Worm (Caenorhabditis elegans): Measurements from ENCODE around the gene ras-2.
A peak's percentile ranks its signal among the peaks of the same experiment; 100 is the strongest.

The ras-2 gene

DNA sequence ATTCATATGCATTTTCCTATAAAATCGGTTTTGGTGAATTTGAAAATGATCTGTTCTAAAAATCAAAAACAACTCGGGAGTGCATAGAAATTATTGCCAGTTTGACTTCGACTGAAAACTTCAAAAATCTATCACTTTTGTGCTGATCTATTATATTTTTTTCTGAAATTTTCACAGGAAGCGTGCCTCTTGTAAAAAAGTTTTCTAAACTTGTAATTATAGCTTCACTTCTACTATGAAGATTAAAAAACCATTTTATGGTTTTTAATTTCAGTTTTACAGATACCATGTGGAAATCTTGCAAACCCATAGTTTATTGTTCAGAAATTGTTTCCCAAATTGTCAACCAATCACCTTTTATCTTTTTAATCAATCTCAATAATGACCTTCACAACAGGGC is 5.8 kb downstream of the ras-2 start, which contains the start of gene F17C8.9:
Gene F17C8.9, plus strand, starts transcription at position 301 of the 400 bp plus-strand sequence.
- TF ChIP-seq lin-13 (GFP tag; optimal IDR thresholded peaks at IDR 0.05) (no peak), egl-27 (tag; optimal IDR thresholded peaks at IDR 0.05) (no peak), unc-39 (tag; optimal IDR thresholded peaks at IDR 0.05) (no peak)

DNA sequence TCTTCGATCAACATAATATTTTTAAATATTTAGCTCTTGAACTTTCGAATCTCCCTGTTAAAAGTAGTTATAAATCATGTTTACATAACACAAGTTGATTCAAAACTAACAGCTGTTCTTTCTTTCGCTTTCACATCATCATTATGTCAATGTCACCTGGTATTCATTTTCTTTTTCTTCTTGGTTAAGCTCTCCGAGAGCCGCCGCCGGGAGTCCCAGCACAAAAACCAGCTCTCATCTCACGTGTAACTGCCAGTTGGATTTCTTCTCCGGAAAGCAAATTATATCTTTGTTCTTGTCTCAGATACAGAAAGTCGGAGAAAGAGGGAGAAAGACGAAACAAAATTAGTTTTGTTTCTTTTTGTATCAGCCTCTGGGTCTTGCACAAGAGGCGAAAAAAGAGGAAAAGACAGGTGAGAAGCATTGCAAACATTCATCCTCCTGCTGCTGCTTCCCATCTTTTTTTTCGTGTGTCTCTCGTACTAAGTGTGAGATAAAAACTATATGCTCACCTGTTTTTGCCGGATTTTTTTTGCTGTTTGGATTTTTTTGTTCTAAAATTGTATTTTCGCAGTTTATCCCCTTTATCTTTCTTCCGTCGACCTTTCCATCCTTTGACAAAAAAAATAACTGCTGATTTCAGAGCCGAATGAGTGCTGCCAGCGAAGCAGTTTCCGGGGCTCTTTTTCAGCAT is 8.4 kb downstream of the ras-2 start, which contains the start of gene F17C8.3:
Gene F17C8.3, plus strand, starts transcription at position 644 of the 694 bp plus-strand sequence.
- TF ChIP-seq nhr-237 (tag; optimal IDR thresholded peaks at IDR 0.05) = no peak
- TF ChIP-seq sma-9 (GFP tag; optimal IDR thresholded peaks at IDR 0.05) = peak; percentile 56
- no peak for TF ChIP-seq sma-9 (tag; optimal IDR thresholded peaks at IDR 0.05)
- TF ChIP-seq C34F6.9 (tag; optimal IDR thresholded peaks at IDR 0.05) = peak; percentile 47
- TF ChIP-seq lsy-2 (tag; optimal IDR thresholded peaks at IDR 0.05) = peak in 1 of 2 experiments; percentile 56
- no peak for TF ChIP-seq ztf-11 (tag; optimal IDR thresholded peaks at IDR 0.05)
- peak; percentile 15 for TF ChIP-seq nhr-129 (tag; optimal IDR thresholded peaks at IDR 0.05)
- TF ChIP-seq unc-39 (tag; optimal IDR thresholded peaks at IDR 0.05) = no peak
- TF ChIP-seq nhr-23 (tag; optimal IDR thresholded peaks at IDR 0.05) = no peak
- TF ChIP-seq nhr-21 (tag; optimal IDR thresholded peaks at IDR 0.05) = no peak
- peak; percentile 32 for TF ChIP-seq mab-5 (tag; optimal IDR thresholded peaks at IDR 0.05)
- no peak for TF ChIP-seq fos-1 (tag; optimal IDR thresholded peaks at IDR 0.05)
- TF ChIP-seq ztf-4 (tag; optimal IDR thresholded peaks at IDR 0.05) = no peak
- TF ChIP-seq F13H6.1 (tag; optimal IDR thresholded peaks at IDR 0.05) = peak; percentile 73
- TF ChIP-seq unc-62 (GFP tag; optimal IDR thresholded peaks at IDR 0.05) = no peak

- TF ChIP-seq C34F6.9 (tag; optimal IDR thresholded peaks at IDR 0.05) (peak; percentile 77), ztf-11 (tag; optimal IDR thresholded peaks at IDR 0.05) (no peak), dmd-4 (tag; optimal IDR thresholded peaks at IDR 0.05) (no peak), egl-27 (tag; optimal IDR thresholded peaks at IDR 0.05) (no peak), lin-13 (GFP tag; optimal IDR thresholded peaks at IDR 0.05) (no peak), sma-9 (GFP tag; optimal IDR thresholded peaks at IDR 0.05) (peak; percentile 26), sma-9 (tag; optimal IDR thresholded peaks at IDR 0.05) (no peak), F13H6.1 (tag; optimal IDR thresholded peaks at IDR 0.05) (peak; percentile 29), nhr-11 (tag; optimal IDR thresholded peaks at IDR 0.05) (no peak), unc-55 (GFP tag; optimal IDR thresholded peaks at IDR 0.05) (peak; percentile 54), lsy-2 (tag; optimal IDR thresholded peaks at IDR 0.05) (peak in 1 of 2 experiments; percentile 35), skn-1 (tag; optimal IDR thresholded peaks at IDR 0.05) (no peak), ceh-16 (tag; optimal IDR thresholded peaks at IDR 0.05) (no peak), nhr-6 (tag; optimal IDR thresholded peaks at IDR 0.05) (no peak), nhr-77 (tag; optimal IDR thresholded peaks at IDR 0.05) (no peak), nhr-237 (tag; optimal IDR thresholded peaks at IDR 0.05) (no peak)
These were observed 16.0 kb downstream of the ras-2 start for ce11 chrIII:4723922-4724321.

DNA sequence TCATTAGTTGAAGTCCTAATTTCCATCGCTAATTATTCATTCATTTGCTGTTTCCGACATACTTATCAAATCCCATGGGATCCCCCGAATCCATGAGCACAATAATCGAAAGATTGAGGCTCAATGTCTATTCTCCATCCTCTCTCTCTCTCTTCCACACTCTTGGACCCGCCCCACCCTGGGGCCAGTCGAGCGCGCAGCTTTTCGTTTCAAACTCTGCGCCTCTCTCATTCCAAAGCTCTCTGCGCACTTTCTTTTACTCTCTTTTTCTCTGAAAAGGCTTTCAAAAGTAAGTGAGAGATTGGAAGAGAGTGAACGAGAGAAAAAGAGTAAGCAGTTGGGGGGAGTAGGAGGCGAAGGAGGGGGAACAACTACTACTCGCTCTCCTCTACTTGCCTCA is 18.1 kb downstream of the ras-2 start, which contains the start of gene acy-1:
Gene acy-1, plus strand, starts transcription at position 346 of the 400 bp plus-strand sequence.
- no peak for TF ChIP-seq elt-1 (tag; optimal IDR thresholded peaks at IDR 0.05)
- no peak for TF ChIP-seq R02D3.7 (tag; optimal IDR thresholded peaks at IDR 0.05)
- TF ChIP-seq F13H6.1 (tag; optimal IDR thresholded peaks at IDR 0.05) = peak; percentile 89
- TF ChIP-seq ama-1 (optimal IDR thresholded peaks at IDR 0.05) = no peak
- peak; percentile 45 for TF ChIP-seq nhr-6 (tag; optimal IDR thresholded peaks at IDR 0.05)
- peak; percentile 64 to 87 for TF ChIP-seq lsy-2 (tag; optimal IDR thresholded peaks at IDR 0.05)
- no peak for TF ChIP-seq nhr-23 (tag; optimal IDR thresholded peaks at IDR 0.05)
- TF ChIP-seq gmeb-1 (tag; optimal IDR thresholded peaks at IDR 0.05) = peak; percentile 17
- TF ChIP-seq ztf-11 (tag; optimal IDR thresholded peaks at IDR 0.05) = no peak
- TF ChIP-seq zag-1 (tag; optimal IDR thresholded peaks at IDR 0.05) = peak; percentile 77
- no peak for TF ChIP-seq peb-1 (tag; optimal IDR thresholded peaks at IDR 0.05)
- TF ChIP-seq nhr-12 (tag; optimal IDR thresholded peaks at IDR 0.05) = no peak
- TF ChIP-seq nhr-129 (tag; optimal IDR thresholded peaks at IDR 0.05) = peak; percentile 84
- TF ChIP-seq ztf-1 (GFP tag; conservative IDR thresholded peaks at IDR 0.05) = no peak
- TF ChIP-seq sma-9 (GFP tag; optimal IDR thresholded peaks at IDR 0.05) = peak; percentile 67
- TF ChIP-seq sma-9 (tag; optimal IDR thresholded peaks at IDR 0.05) = no peak
- no peak for TF ChIP-seq sma-3 (GFP tag; optimal IDR thresholded peaks at IDR 0.05)
- TF ChIP-seq lin-11 (tag; optimal IDR thresholded peaks at IDR 0.05) = peak; percentile 67
- peak; percentile 57 for TF ChIP-seq fos-1 (tag; optimal IDR thresholded peaks at IDR 0.05)
- no peak for TF ChIP-seq nhr-11 (tag; optimal IDR thresholded peaks at IDR 0.05)
- no peak for TF ChIP-seq elt-3 (tag; optimal IDR thresholded peaks at IDR 0.05)
- TF ChIP-seq egl-27 (tag; optimal IDR thresholded peaks at IDR 0.05) = peak; percentile 47
- no peak for TF ChIP-seq unc-39 (tag; optimal IDR thresholded peaks at IDR 0.05)
- TF ChIP-seq nhr-237 (tag; optimal IDR thresholded peaks at IDR 0.05) = no peak
- no peak for TF ChIP-seq ceh-16 (tag; optimal IDR thresholded peaks at IDR 0.05)
- TF ChIP-seq lin-13 (GFP tag; optimal IDR thresholded peaks at IDR 0.05) = peak; percentile 81
- no peak for TF ChIP-seq snpc-4 (tag; optimal IDR thresholded peaks at IDR 0.05)
- TF ChIP-seq ceh-82 (tag; optimal IDR thresholded peaks at IDR 0.05) = no peak
- no peak for TF ChIP-seq alr-1 (tag; optimal IDR thresholded peaks at IDR 0.05)
- TF ChIP-seq unc-62 (GFP tag; optimal IDR thresholded peaks at IDR 0.05) = no peak
- TF ChIP-seq Y55F3AM.14 (GFP tag; optimal IDR thresholded peaks at IDR 0.05) = peak; percentile 27
- TF ChIP-seq nhr-21 (tag; optimal IDR thresholded peaks at IDR 0.05) = no peak
- TF ChIP-seq blmp-1 (tag; optimal IDR thresholded peaks at IDR 0.05; ENCODE audit: insufficient read depth) = no peak
- TF ChIP-seq mbf-1 (tag; optimal IDR thresholded peaks at IDR 0.05) = no peak
- peak; percentile 88 for TF ChIP-seq mab-5 (tag; optimal IDR thresholded peaks at IDR 0.05)
- TF ChIP-seq mdl-1 (tag; optimal IDR thresholded peaks at IDR 0.05) = peak in 1 of 2 experiments; percentile 34
- TF ChIP-seq nhr-10 (tag; optimal IDR thresholded peaks at IDR 0.05) = no peak
- peak; percentile 95 for TF ChIP-seq unc-55 (GFP tag; optimal IDR thresholded peaks at IDR 0.05)

Data from whole organism, L2 larva.